Worm (Caenorhabditis elegans) whole organism, mixed stage, embryonic: Measurements from ENCODE around the gene K08E4.8.

Experiments used
- M03D4.4 ChIP-seq: sonication (generic microtip); optimal IDR thresholded peaks from 2 replicates; lab custom pipeline; 2017; ENCODE audit warnings: mild to moderate bottlenecking, missing genetic modification characterization, missing compliant biosample characterization
- ceh-83 ChIP-seq: fragments of 200-800 bp; sonication (Bioruptor generic); optimal IDR thresholded peaks from 2 replicates; lab custom pipeline; 2018; ENCODE audit warnings: mild to moderate bottlenecking, missing genetic modification characterization, missing compliant biosample characterization
- ces-1 ChIP-seq: fragments of 150-350 bp; optimal IDR thresholded peaks from 2 replicates; lab custom pipeline; 2014; ENCODE audit warnings: missing biosample characterization, missing genetic modification reagents, missing genetic modification characterization
- cnd-1 ChIP-seq: fragments of 200-800 bp; sonication (Bioruptor generic); optimal IDR thresholded peaks from 2 replicates; lab custom pipeline; 2018; ENCODE audit warnings: mild to moderate bottlenecking, missing genetic modification characterization, missing compliant biosample characterization
- drap-1 ChIP-seq: fragments of 200-800 bp; sonication (Bioruptor generic); optimal IDR thresholded peaks from 3 replicates; lab custom pipeline; 2018; ENCODE audit warnings: mild to moderate bottlenecking, missing genetic modification characterization, missing compliant biosample characterization
- elt-1 ChIP-seq: sonication (generic microtip); optimal IDR thresholded peaks from 2 replicates; lab custom pipeline; 2017; ENCODE audit warnings: missing genetic modification characterization, mild to moderate bottlenecking, missing compliant biosample characterization, antibody characterized with exemption, moderate library complexity, borderline replicate concordance; ENCODE audit not compliant: insufficient read depth
- elt-3 ChIP-seq: fragments of 150-350 bp; optimal IDR thresholded peaks from 2 replicates; lab custom pipeline; 2014; ENCODE audit warnings: missing biosample characterization, missing genetic modification characterization
- flh-1 ChIP-seq: fragments of 200-800 bp; sonication (Bioruptor generic); optimal IDR thresholded peaks from 2 replicates; lab custom pipeline; 2018; ENCODE audit warnings: mild to moderate bottlenecking, missing genetic modification characterization, moderate library complexity, missing compliant biosample characterization
- ham-2 ChIP-seq: fragments of 200-800 bp; sonication (Bioruptor generic); optimal IDR thresholded peaks from 2 replicates; lab custom pipeline; 2018; ENCODE audit warnings: mild to moderate bottlenecking, missing genetic modification characterization, missing compliant biosample characterization
- hlh-1 ChIP-seq: fragments of 150-350 bp; optimal IDR thresholded peaks from 2 replicates; lab custom pipeline; 2014; ENCODE audit warnings: missing biosample characterization, missing genetic modification reagents, missing genetic modification characterization
- lin-13 ChIP-seq: fragments of 150-350 bp; optimal IDR thresholded peaks from 2 replicates; lab custom pipeline; 2014; ENCODE audit warnings: missing biosample characterization, missing genetic modification characterization
- lin-32 ChIP-seq: fragments of 200-800 bp; sonication (Bioruptor generic); optimal IDR thresholded peaks from 2 replicates; lab custom pipeline; 2018; ENCODE audit warnings: mild to moderate bottlenecking, missing genetic modification characterization, missing compliant biosample characterization
- lsy-2 ChIP-seq: fragments of 150-350 bp; optimal IDR thresholded peaks from 2 replicates; lab custom pipeline; 2014; ENCODE audit warnings: missing biosample characterization, missing genetic modification characterization
- mab-5 ChIP-seq: fragments of 150-350 bp; optimal IDR thresholded peaks from 2 replicates; lab custom pipeline; 2014; ENCODE audit warnings: missing biosample characterization, missing genetic modification characterization
- mep-1 ChIP-seq: fragments of 150-350 bp; optimal IDR thresholded peaks from 2 replicates; lab custom pipeline; 2017; ENCODE audit warnings: missing biosample characterization, missing genetic modification reagents, missing genetic modification characterization, inconsistent platforms
- mls-2 ChIP-seq: sonication (generic microtip); optimal IDR thresholded peaks from 2 replicates; lab custom pipeline; 2016; ENCODE audit warnings: mild to moderate bottlenecking, missing genetic modification characterization, moderate library complexity, missing compliant biosample characterization
- nhr-12 ChIP-seq: fragments of 150-350 bp; optimal IDR thresholded peaks from 2 replicates; lab custom pipeline; 2014; ENCODE audit warnings: missing biosample characterization, missing genetic modification characterization
- nhr-2 ChIP-seq: fragments of 150-350 bp; optimal IDR thresholded peaks from 2 replicates; lab custom pipeline; 2014; ENCODE audit warnings: missing biosample characterization, missing genetic modification characterization
- nhr-237 ChIP-seq: fragments of 150-350 bp; optimal IDR thresholded peaks from 2 replicates; lab custom pipeline; 2014; ENCODE audit warnings: missing biosample characterization, missing genetic modification characterization
- nhr-28 ChIP-seq: fragments of 150-350 bp; optimal IDR thresholded peaks from 2 replicates; lab custom pipeline; 2014; ENCODE audit warnings: missing biosample characterization, missing genetic modification characterization
- pha-4 ChIP-seq: fragments of 150-350 bp; optimal IDR thresholded peaks from 2 replicates; lab custom pipeline; 2018; ENCODE audit warnings: missing biosample characterization, missing genetic modification reagents, missing genetic modification characterization
- sem-2 ChIP-seq: fragments of 200-800 bp; sonication (Bioruptor generic); optimal IDR thresholded peaks from 2 replicates; lab custom pipeline; 2018; ENCODE audit warnings: mild to moderate bottlenecking, missing genetic modification characterization, missing compliant biosample characterization
- snpc-4 ChIP-seq: fragments of 150-350 bp; optimal IDR thresholded peaks from 2 replicates; lab custom pipeline; 2014; ENCODE audit warnings: missing biosample characterization, missing genetic modification characterization
- sptf-1 ChIP-seq: sonication (generic microtip); optimal IDR thresholded peaks from 2 replicates; lab custom pipeline; 2017; ENCODE audit warnings: mild to moderate bottlenecking, missing genetic modification characterization, moderate library complexity, missing compliant biosample characterization
- tbx-8 ChIP-seq: fragments of 200-800 bp; sonication (Bioruptor generic); optimal IDR thresholded peaks from 2 replicates; lab custom pipeline; 2018; ENCODE audit warnings: mild to moderate bottlenecking, missing genetic modification characterization, moderate library complexity, missing compliant biosample characterization
- unc-120 ChIP-seq: sonication (generic microtip); optimal IDR thresholded peaks from 2 replicates; lab custom pipeline; 2017; ENCODE audit warnings: missing genetic modification characterization, missing compliant biosample characterization; ENCODE audit not compliant: poor library complexity, severe bottlenecking
- unc-39 ChIP-seq: fragments of 150-350 bp; optimal IDR thresholded peaks from 2 replicates; lab custom pipeline; 2014; ENCODE audit warnings: missing biosample characterization, missing genetic modification characterization
- unc-62 ChIP-seq: fragments of 150-350 bp; optimal IDR thresholded peaks from 2 replicates; lab custom pipeline; 2014; ENCODE audit warnings: missing biosample characterization, missing genetic modification reagents, missing genetic modification characterization
- zip-8 ChIP-seq: fragments of 150-350 bp; optimal IDR thresholded peaks from 2 replicates; lab custom pipeline; 2014; ENCODE audit warnings: missing biosample characterization, missing genetic modification characterization
- ztf-11 ChIP-seq: fragments of 150-350 bp; optimal IDR thresholded peaks from 2 replicates; lab custom pipeline; 2014; ENCODE audit warnings: missing biosample characterization, missing genetic modification characterization

The K08E4.8 gene

DNA sequence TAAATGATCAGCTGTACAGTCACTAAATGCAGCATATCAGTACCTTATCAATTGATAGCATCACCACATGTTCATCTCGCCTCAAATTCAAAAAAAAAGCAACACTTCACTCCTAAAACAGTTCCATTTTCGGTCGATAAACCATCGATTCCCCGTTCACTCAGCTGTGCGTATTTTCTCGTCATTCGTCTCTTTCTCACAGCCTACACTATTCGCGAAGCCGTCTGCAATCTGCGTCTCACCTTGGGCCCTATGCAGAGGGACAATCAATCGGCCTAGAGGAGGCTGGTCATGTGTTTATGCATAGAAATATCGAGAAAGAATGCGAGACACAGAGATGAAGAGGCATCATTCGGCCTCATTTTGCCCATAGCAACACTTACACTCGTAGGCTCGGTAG lies 28.7 kb downstream of the K08E4.8 start (continued):
- no peak for TF ChIP-seq snpc-4 (tag; lab: Kevin White, UChicago)
- TF ChIP-seq lsy-2 (tag; lab: Kevin White, UChicago): peak; percentile 58
- TF ChIP-seq ham-2 (GFP tag; lab: Kevin White, UChicago): peak; percentile 65
- TF ChIP-seq sem-2: no peak
- TF ChIP-seq unc-39 (tag; lab: Kevin White, UChicago): no peak

ce11 chrIV:12031003-12031402 lies 30.1 kb downstream of the K08E4.8 start, which contains the start of the genes T12G3.6 and mrpl-51:
Gene T12G3.6 (minus strand): TSS chrIV:12031271.
Gene mrpl-51 (plus strand): TSS chrIV:12031324.
- TF ChIP-seq unc-120 (tag; lab: Kevin White, UChicago) (no peak), unc-39 (tag; lab: Kevin White, UChicago) (no peak), tbx-8 (GFP tag; lab: Kevin White, UChicago) (no peak), unc-62 (GFP tag; lab: Kevin White, UChicago) (no peak), sptf-1 (tag; lab: Kevin White, UChicago) (no peak), nhr-12 (tag; lab: Kevin White, UChicago) (no peak), lin-13 (tag; lab: Kevin White, UChicago) (no peak), mep-1 (no peak), elt-1 (tag; lab: Kevin White, UChicago) (no peak), elt-3 (tag; lab: Kevin White, UChicago) (no peak), zip-8 (tag; lab: Kevin White, UChicago) (no peak), ham-2 (GFP tag; lab: Kevin White, UChicago) (no peak), nhr-237 (tag; lab: Kevin White, UChicago) (no peak), pha-4 (tag; lab: Kevin White, UChicago) (no peak), snpc-4 (tag; lab: Kevin White, UChicago) (no peak), cnd-1 (tag; lab: Kevin White, UChicago) (no peak), mls-2 (tag; lab: Kevin White, UChicago) (no peak), sem-2 (no peak), hlh-1 (no peak)
- TF ChIP-seq, all 35 proteins: peak for 0

- no peak for TF ChIP-seq zip-8 (tag; lab: Kevin White, UChicago)
- no peak for TF ChIP-seq nhr-2 (tag; lab: Kevin White, UChicago)
- TF ChIP-seq unc-62 (GFP tag; lab: Kevin White, UChicago): no peak
- TF ChIP-seq ham-2 (GFP tag; lab: Kevin White, UChicago): no peak
- peak; percentile 14 for TF ChIP-seq ces-1 (GFP tag; lab: Kevin White, UChicago)
- no peak for TF ChIP-seq lin-32 (GFP tag; lab: Kevin White, UChicago)
- no peak for TF ChIP-seq sem-2
- no peak for TF ChIP-seq mab-5 (tag; lab: Kevin White, UChicago)
- TF ChIP-seq lsy-2 (tag; lab: Kevin White, UChicago): peak; percentile 52
- no peak for TF ChIP-seq unc-39 (tag; lab: Kevin White, UChicago)
- no peak for TF ChIP-seq snpc-4 (tag; lab: Kevin White, UChicago)
- no peak for TF ChIP-seq hlh-1
- no peak for TF ChIP-seq flh-1 (GFP tag; lab: Kevin White, UChicago)
- TF ChIP-seq ztf-11 (tag; lab: Kevin White, UChicago): no peak
- TF ChIP-seq mls-2 (tag; lab: Kevin White, UChicago): no peak
- no peak for TF ChIP-seq nhr-237 (tag; lab: Kevin White, UChicago)
These were observed 31.4 kb downstream of the K08E4.8 start, which contains the start of gene T12G3.11 for ce11 chrIV:12029722-12030182. Gene T12G3.11 (minus strand): TSS chrIV:12029772.

DNA sequence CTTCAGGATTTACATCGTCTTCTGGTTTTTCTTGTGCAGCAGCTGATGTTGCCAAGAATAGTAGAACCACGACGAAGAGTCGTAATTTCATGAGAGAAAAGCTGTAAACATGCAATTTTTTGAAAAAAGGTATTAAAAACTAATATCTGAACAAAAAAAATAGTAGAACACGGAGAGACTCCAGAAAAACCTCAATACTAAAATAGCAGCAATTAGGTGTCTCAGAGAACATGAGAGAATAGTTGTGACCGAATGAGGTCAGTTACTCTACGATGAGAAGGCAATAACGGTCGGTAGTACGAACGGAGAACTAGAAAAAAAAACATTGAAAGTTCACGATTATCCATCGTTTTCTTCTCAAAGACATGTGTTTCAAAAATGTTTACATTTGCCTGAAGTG lies 32.1 kb downstream of the K08E4.8 start, which contains the start of gene tgn-38:
Gene tgn-38 (minus strand): TSS at position 101 of the 400 bp plus-strand sequence.
- TF ChIP-seq ceh-83 (GFP tag; lab: Kevin White, UChicago): no peak
- TF ChIP-seq, all 35 proteins: peak for 0

DNA sequence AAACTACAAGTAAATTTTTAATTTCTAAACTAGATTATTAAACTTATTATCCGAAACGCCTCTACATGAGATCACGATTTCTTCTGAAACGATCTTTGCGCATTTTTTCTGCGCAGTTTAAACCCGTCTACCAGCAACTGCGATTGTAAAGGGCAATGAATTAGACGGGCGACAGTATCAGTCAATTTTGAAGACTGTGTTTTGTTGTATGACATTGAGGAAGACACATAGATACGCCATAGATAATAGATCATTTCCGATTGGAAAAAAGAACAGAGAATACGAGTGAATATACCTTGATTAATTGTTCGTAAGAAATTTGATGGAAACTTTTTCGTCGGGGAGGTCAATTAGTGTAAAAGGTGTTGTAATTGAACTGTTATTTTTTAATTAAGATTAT lies 39.8 kb downstream of the K08E4.8 start:
- TF ChIP-seq lin-32 (GFP tag; lab: Kevin White, UChicago) (no peak), unc-39 (tag; lab: Kevin White, UChicago) (no peak), M03D4.4 (tag; lab: Kevin White, UChicago) (no peak), drap-1 (GFP tag; lab: Kevin White, UChicago) (no peak), lin-13 (tag; lab: Kevin White, UChicago) (no peak), nhr-28 (no peak), elt-1 (tag; lab: Kevin White, UChicago) (peak; percentile 20)
